Worm (Caenorhabditis elegans): ENCODE results near the gene Y73C8B.2.

Y73C8B.2 gene

DNA sequence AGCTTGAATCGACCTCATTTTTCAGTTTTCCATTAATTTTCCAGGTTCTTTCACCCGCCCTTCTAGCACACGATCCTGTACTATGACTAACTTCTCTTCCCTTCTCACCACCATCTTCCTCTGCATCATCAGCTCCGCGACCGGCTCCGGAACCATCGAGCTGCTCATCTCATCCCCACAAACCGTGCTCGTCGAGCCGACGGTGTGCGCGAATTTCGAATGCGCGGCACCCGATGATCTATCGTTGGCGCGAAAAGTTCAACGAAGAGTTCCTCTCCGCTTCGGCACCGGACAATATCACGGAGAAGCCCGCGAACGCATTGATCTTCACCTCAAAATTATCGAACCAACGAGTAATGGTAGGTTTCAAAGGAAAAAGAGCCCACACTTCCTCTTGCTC lies 15.3 kb upstream of the Y73C8B.2 start, which contains the start of gene apx-1:
Gene apx-1 (plus strand): TSS at position 50 of the 400 bp plus-strand sequence.
- no peak for TF ChIP-seq pes-1 (GFP tag; IDR thresholded peaks at IDR 0.05)
- no peak for TF ChIP-seq B0310.2 (tag; optimal IDR thresholded peaks at IDR 0.05)
- no peak for TF ChIP-seq tra-4 (tag; optimal IDR thresholded peaks at IDR 0.05)

DNA sequence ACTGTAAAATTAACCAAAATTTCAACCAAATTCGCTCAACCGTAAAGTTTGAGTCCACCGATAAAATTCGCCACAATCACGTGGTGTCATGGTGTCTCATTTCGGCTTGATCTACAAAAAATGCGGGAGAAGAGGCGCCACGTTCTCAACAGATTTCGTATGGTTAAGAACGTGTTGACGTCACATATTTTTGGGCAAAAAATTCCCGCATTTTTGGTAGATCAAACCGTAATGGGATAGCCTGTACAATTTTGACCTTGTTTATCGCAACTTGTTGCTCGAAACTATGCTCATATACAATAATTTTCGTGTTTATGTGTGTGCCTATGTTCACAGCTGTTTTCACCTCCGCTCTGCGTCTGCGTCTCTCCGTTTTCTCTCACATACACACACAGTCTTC lies 14.1 kb upstream of the Y73C8B.2 start:
- TF ChIP-seq ceh-36 (tag; optimal IDR thresholded peaks at IDR 0.05): no peak
- no peak for TF ChIP-seq hmg-4 (GFP tag; optimal IDR thresholded peaks at IDR 0.05)
- TF ChIP-seq flt-1 (GFP tag; IDR thresholded peaks at IDR 0.05): no peak
- TF ChIP-seq tbx-11 (GFP tag; IDR thresholded peaks at IDR 0.05): no peak
- TF ChIP-seq ama-1 (optimal IDR thresholded peaks at IDR 0.05): no peak
- no peak for TF ChIP-seq sea-1 (GFP tag; conservative IDR thresholded peaks at IDR 0.05)
- TF ChIP-seq pes-1 (GFP tag; IDR thresholded peaks at IDR 0.05): no peak
- TF ChIP-seq hnd-1 (tag; optimal IDR thresholded peaks at IDR 0.05): no peak
- no peak for TF ChIP-seq tbx-37 (GFP tag; conservative IDR thresholded peaks at IDR 0.05)
- TF ChIP-seq F13C5.2 (tag; optimal IDR thresholded peaks at IDR 0.05): no peak
- TF ChIP-seq B0310.2 (tag; optimal IDR thresholded peaks at IDR 0.05): no peak
- no peak for TF ChIP-seq hmbx-1 (tag; optimal IDR thresholded peaks at IDR 0.05)
- no peak for TF ChIP-seq scrt-1 (GFP tag; IDR thresholded peaks at IDR 0.05)
- TF ChIP-seq ets-7 (tag; optimal IDR thresholded peaks at IDR 0.05): no peak
- no peak for TF ChIP-seq tra-4 (tag; optimal IDR thresholded peaks at IDR 0.05)

DNA sequence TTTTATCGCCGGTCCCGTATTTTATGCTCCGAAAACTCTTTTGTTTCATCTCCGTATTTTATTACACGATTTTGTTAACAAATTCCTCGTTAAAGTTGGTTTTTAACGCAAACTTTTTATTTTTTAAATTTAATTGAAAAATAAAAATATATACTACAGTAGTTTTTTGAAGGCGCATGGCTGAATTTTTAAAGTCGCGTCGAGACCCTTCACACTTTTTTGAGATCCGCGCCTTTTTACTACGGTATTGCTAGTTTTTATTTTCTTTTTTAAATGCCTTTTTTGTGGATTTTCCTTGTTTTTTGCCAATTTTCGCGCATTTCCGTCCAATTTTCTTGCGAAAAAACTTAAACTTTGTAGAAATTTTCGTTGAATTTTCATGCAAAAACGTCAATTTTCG lies 9.6 kb upstream of the Y73C8B.2 start:
- TF ChIP-seq sea-1 (GFP tag; conservative IDR thresholded peaks at IDR 0.05) (no peak), B0310.2 (tag; optimal IDR thresholded peaks at IDR 0.05) (no peak), tra-4 (tag; optimal IDR thresholded peaks at IDR 0.05) (no peak), ceh-13 (GFP tag; optimal IDR thresholded peaks at IDR 0.05) (no peak), hmbx-1 (tag; optimal IDR thresholded peaks at IDR 0.05) (no peak), ets-7 (tag; optimal IDR thresholded peaks at IDR 0.05) (no peak), tbx-37 (GFP tag; conservative IDR thresholded peaks at IDR 0.05) (no peak), F13C5.2 (tag; optimal IDR thresholded peaks at IDR 0.05) (no peak), hnd-1 (tag; optimal IDR thresholded peaks at IDR 0.05) (no peak), tbx-11 (GFP tag; IDR thresholded peaks at IDR 0.05) (no peak), pes-1 (GFP tag; IDR thresholded peaks at IDR 0.05) (no peak), hmg-4 (GFP tag; optimal IDR thresholded peaks at IDR 0.05) (no peak), flt-1 (GFP tag; IDR thresholded peaks at IDR 0.05) (no peak), ama-1 (optimal IDR thresholded peaks at IDR 0.05) (no peak), ceh-36 (tag; optimal IDR thresholded peaks at IDR 0.05) (no peak), aly-1 (tag; optimal IDR thresholded peaks at IDR 0.05) (no peak), scrt-1 (GFP tag; IDR thresholded peaks at IDR 0.05) (no peak)

DNA sequence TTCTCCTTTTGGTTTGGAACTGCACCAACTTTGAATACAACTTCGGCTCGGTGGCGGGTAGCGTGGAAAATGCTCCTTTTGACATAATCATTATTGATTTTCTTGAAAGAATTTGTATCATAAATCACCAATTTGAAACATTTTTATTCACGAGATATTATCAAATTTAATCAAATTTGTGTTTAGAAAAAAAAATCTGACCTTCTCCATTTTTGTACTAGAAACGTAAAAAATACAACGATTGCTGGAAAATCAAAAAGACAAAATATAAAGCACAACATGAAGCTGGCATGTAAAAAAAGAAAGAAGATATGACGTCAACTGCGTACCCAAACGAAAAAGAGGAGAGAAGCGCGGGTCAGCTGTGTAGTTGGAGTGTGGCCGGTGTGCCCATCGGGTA lies 5.5 kb upstream of the Y73C8B.2 start, which contains the start of gene K08D9.4:
Gene K08D9.4 (minus strand): TSS at position 101 of the 400 bp plus-strand sequence.
- TF ChIP-seq hnd-1 (tag; optimal IDR thresholded peaks at IDR 0.05) (no peak), hmbx-1 (tag; optimal IDR thresholded peaks at IDR 0.05) (no peak)

DNA sequence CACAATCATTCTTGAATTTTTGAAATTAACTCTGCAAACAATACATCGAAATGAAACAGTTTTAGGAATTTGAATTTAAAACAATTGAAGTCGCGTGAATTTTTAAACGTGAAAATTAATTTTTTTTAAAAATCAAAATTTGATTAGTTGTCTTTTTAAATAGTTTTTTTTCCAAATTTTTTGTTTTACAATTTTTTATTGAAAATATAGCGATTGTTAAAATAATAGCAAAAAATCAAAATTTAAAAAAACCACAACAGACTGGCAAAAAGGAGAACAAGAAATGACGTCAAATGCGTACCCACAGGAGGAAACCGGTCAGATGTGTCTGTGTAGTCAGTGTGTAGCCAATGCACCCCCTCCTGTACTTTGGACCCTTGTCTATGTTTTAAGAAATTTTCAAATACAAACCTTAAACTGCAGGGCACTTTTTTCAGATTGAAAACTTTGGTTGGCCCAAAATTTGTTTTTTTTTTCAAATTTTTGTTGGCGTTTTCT lies 2.1 kb upstream of the Y73C8B.2 start, which contains the start of the genes Y73C8B.1 and Y73C8B.5:
Gene Y73C8B.1 (minus strand): TSS at position 51 of the 498 bp plus-strand sequence.
Gene Y73C8B.5 (plus strand): TSS at position 437 of the 498 bp plus-strand sequence.
- no peak for TF ChIP-seq F13C5.2 (tag; optimal IDR thresholded peaks at IDR 0.05)
- no peak for TF ChIP-seq B0310.2 (tag; optimal IDR thresholded peaks at IDR 0.05)
- TF ChIP-seq aly-1 (tag; optimal IDR thresholded peaks at IDR 0.05): no peak
- TF ChIP-seq scrt-1 (GFP tag; IDR thresholded peaks at IDR 0.05): no peak
- no peak for TF ChIP-seq hmbx-1 (tag; optimal IDR thresholded peaks at IDR 0.05)
- TF ChIP-seq tra-4 (tag; optimal IDR thresholded peaks at IDR 0.05): no peak
- TF ChIP-seq pes-1 (GFP tag; IDR thresholded peaks at IDR 0.05): no peak
- no peak for TF ChIP-seq tbx-37 (GFP tag; conservative IDR thresholded peaks at IDR 0.05)
- TF ChIP-seq tbx-11 (GFP tag; IDR thresholded peaks at IDR 0.05): no peak
- TF ChIP-seq hnd-1 (tag; optimal IDR thresholded peaks at IDR 0.05): no peak
- no peak for TF ChIP-seq ceh-13 (GFP tag; optimal IDR thresholded peaks at IDR 0.05)
- no peak for TF ChIP-seq sea-1 (GFP tag; conservative IDR thresholded peaks at IDR 0.05)
- TF ChIP-seq hmg-4 (GFP tag; optimal IDR thresholded peaks at IDR 0.05): no peak
- TF ChIP-seq ets-7 (tag; optimal IDR thresholded peaks at IDR 0.05): no peak
- TF ChIP-seq ceh-36 (tag; optimal IDR thresholded peaks at IDR 0.05): no peak

DNA sequence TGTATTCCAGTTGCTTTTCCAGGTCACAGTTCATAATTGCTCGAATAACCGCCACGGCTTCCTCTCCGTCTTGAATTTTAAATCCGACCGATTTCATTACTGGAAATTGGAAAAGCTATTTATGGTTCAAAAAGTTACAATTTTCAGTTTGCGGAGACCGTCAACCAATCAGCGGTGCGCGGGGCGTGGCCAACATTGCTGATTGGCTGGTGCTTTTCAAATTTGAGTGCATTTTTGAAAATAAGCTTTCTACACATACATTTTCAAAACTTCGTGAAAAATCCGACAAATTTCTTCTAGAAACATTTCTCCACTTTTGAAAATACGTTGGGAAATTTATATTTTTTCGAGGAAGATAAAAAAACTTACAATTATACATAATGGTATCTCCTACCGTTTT lies 1.0 kb upstream of the Y73C8B.2 start:
- TF ChIP-seq hmbx-1 (tag; optimal IDR thresholded peaks at IDR 0.05): no peak
- no peak for TF ChIP-seq ets-7 (tag; optimal IDR thresholded peaks at IDR 0.05)
- TF ChIP-seq ceh-13 (GFP tag; optimal IDR thresholded peaks at IDR 0.05): no peak
- no peak for TF ChIP-seq flt-1 (GFP tag; IDR thresholded peaks at IDR 0.05)
- no peak for TF ChIP-seq tbx-11 (GFP tag; IDR thresholded peaks at IDR 0.05)
- no peak for TF ChIP-seq hmg-4 (GFP tag; optimal IDR thresholded peaks at IDR 0.05)

DNA sequence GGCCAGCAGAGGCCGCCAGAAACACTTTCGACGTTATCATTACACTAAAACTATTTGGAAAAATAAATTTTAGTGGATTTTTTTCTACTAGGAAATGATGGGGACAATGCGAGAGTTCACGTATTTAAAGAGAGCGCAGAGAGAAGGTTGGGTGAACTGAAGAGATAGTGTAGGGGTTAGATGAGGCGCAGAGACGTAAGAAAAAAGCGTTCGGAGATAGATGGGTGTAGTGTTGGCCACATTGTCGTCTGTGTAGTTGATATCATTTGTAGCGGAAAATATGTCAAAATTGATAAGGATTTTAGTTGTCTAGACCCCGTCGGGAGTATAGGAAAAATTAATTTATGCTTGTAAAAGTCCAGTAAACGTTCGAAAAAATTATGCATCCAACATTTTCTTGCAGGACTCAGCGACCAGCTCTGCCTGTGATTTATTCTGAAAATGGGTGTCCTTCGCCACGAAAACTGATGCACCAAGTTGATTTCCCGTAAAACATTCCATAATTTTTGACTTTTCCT lies 1.7 kb downstream of the Y73C8B.2 start, which contains the start of the genes Y73C8B.3 and Y73C8B.9:
Gene Y73C8B.3 (minus strand): TSS at position 147 of the 518 bp plus-strand sequence.
Gene Y73C8B.9 (plus strand): TSS at position 468 of the 518 bp plus-strand sequence.
- no peak for TF ChIP-seq F13C5.2 (tag; optimal IDR thresholded peaks at IDR 0.05)
- TF ChIP-seq tra-4 (tag; optimal IDR thresholded peaks at IDR 0.05): no peak
- TF ChIP-seq aly-1 (tag; optimal IDR thresholded peaks at IDR 0.05): no peak
- TF ChIP-seq B0310.2 (tag; optimal IDR thresholded peaks at IDR 0.05): no peak
- no peak for TF ChIP-seq hmbx-1 (tag; optimal IDR thresholded peaks at IDR 0.05)
- TF ChIP-seq ets-7 (tag; optimal IDR thresholded peaks at IDR 0.05): no peak
- TF ChIP-seq flt-1 (GFP tag; IDR thresholded peaks at IDR 0.05): no peak
- no peak for TF ChIP-seq scrt-1 (GFP tag; IDR thresholded peaks at IDR 0.05)
- no peak for TF ChIP-seq hnd-1 (tag; optimal IDR thresholded peaks at IDR 0.05)
- TF ChIP-seq ama-1 (optimal IDR thresholded peaks at IDR 0.05): no peak

DNA sequence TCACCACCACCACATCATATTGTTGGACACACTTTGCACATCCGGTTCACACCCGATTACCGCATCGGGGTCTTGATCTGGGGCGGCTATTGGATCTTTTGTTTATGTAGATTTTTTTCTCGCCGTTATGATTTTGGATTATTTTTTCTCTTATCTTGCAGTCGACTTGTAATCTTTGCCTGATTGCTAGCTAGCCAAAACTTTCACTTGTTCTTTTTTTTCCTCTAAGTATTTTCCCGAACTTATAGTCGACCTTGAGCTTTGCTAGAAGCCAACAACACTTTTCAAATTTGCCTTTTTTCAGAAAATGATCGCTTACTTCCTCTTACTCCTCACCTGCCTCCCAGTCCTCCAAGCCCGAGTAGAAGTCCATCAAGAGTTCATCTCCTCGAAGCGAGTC lies 6.8 kb downstream of the Y73C8B.2 start, which contains the start of gene lag-2:
Gene lag-2 (plus strand): TSS at position 301 of the 400 bp plus-strand sequence.
- TF ChIP-seq ceh-13 (GFP tag; optimal IDR thresholded peaks at IDR 0.05) (no peak), hmbx-1 (tag; optimal IDR thresholded peaks at IDR 0.05) (no peak), flt-1 (GFP tag; IDR thresholded peaks at IDR 0.05) (no peak), ceh-36 (tag; optimal IDR thresholded peaks at IDR 0.05) (no peak), F13C5.2 (tag; optimal IDR thresholded peaks at IDR 0.05) (no peak), sea-1 (GFP tag; conservative IDR thresholded peaks at IDR 0.05) (no peak), hnd-1 (tag; optimal IDR thresholded peaks at IDR 0.05) (no peak), ets-7 (tag; optimal IDR thresholded peaks at IDR 0.05) (no peak), hmg-4 (GFP tag; optimal IDR thresholded peaks at IDR 0.05) (no peak), tbx-11 (GFP tag; IDR thresholded peaks at IDR 0.05) (no peak), aly-1 (tag; optimal IDR thresholded peaks at IDR 0.05) (no peak), tra-4 (tag; optimal IDR thresholded peaks at IDR 0.05) (no peak)
